Worm (Caenorhabditis elegans): ENCODE data around the gene sra-9.

sra-9 gene

DNA sequence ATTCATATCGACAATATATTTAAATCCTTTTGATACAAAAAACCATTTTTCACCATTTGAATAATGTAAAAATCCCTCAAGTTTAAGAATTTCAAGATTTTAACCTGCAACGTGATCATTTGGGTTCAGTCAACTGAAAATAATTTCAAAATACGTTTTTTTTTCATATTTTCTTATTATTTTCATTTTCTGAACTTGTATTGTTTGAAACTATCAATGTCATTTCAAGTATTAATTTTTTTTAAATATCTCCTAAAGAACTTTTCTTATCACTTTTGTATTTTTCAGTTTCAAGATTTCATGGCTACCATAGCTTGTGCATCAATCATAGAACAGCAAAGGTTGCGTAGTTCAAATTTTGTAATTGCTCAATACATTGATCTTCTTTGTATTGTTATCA, at the start of gene sra-9:
TSS of gene sra-9 (plus strand) at position 301 of the 400 bp plus-strand sequence.
- TF ChIP-seq ces-1 (GFP tag; optimal IDR thresholded peaks at IDR 0.05) = no peak
- no peak for TF ChIP-seq ceh-82 (tag; optimal IDR thresholded peaks at IDR 0.05)
- TF ChIP-seq ztf-11 (tag; optimal IDR thresholded peaks at IDR 0.05) = no peak
- no peak for TF ChIP-seq ceh-63 (GFP tag; optimal IDR thresholded peaks at IDR 0.05)
- no peak for TF ChIP-seq fos-1 (tag; optimal IDR thresholded peaks at IDR 0.05)
- no peak for TF ChIP-seq dsc-1 (tag; optimal IDR thresholded peaks at IDR 0.05)
- TF ChIP-seq nhr-85 (tag) = no peak
- TF ChIP-seq ets-5 (GFP tag; IDR thresholded peaks at IDR 0.05) = no peak
- TF ChIP-seq hlh-17 (GFP tag; optimal IDR thresholded peaks at IDR 0.05; ENCODE audit: borderline replicate concordance) = no peak
- no peak for TF ChIP-seq alr-1 (tag; optimal IDR thresholded peaks at IDR 0.05; ENCODE audit: borderline replicate concordance)
- TF ChIP-seq nhr-77 (tag; optimal IDR thresholded peaks at IDR 0.05) = no peak
- TF ChIP-seq zip-4 (GFP tag; optimal IDR thresholded peaks at IDR 0.05) = no peak
- TF ChIP-seq pag-3 (tag; optimal IDR thresholded peaks at IDR 0.05; ENCODE audit: borderline replicate concordance, insufficient read depth) = no peak
- TF ChIP-seq nhr-19 (GFP tag; conservative IDR thresholded peaks at IDR 0.05) = no peak
- TF ChIP-seq elt-3 (tag; optimal IDR thresholded peaks at IDR 0.05) = no peak
- TF ChIP-seq egl-13 (tag; optimal IDR thresholded peaks at IDR 0.05) = no peak
- no peak for TF ChIP-seq tbx-2 (tag; optimal IDR thresholded peaks at IDR 0.05)
- no peak for TF ChIP-seq irx-1 (tag; optimal IDR thresholded peaks at IDR 0.05)

DNA sequence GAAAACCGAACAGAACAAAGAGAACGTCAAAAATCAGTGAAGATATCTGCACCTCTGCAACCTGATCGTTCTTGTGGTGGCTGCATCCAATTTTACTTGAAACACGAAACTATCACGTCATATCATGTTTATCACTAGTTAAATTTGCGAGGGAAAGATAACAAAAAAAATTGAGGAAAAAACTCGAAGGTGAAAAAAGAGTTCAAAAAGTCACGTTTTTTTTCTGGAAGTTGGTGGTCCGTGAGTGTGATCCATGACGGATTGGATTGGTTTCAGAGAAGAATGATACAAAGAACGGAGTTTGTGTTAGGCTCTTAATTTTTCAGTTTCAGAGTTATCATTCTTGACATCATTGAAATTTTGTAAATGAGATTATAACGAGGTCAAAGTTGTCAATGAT, 49.6 kb upstream of the sra-9 start:
- TF ChIP-seq egl-13 (tag; optimal IDR thresholded peaks at IDR 0.05) (no peak), pqm-1 (tag; optimal IDR thresholded peaks at IDR 0.05) (no peak), efl-1 (optimal IDR thresholded peaks at IDR 0.05) (no peak), efl-1 (GFP tag; optimal IDR thresholded peaks at IDR 0.05 in 1 of 2) (no peak), nhr-12 (tag; optimal IDR thresholded peaks at IDR 0.05) (no peak), lsy-2 (tag; optimal IDR thresholded peaks at IDR 0.05) (no peak), nhr-84 (tag; optimal IDR thresholded peaks at IDR 0.05) (no peak), nhr-76 (tag; optimal IDR thresholded peaks at IDR 0.05) (no peak), mab-9 (GFP tag; IDR thresholded peaks at IDR 0.05) (no peak), F16B12.6 (tag; optimal IDR thresholded peaks at IDR 0.05) (no peak), snpc-4 (tag; optimal IDR thresholded peaks at IDR 0.05) (no peak), lin-13 (GFP tag; optimal IDR thresholded peaks at IDR 0.05) (no peak)

DNA sequence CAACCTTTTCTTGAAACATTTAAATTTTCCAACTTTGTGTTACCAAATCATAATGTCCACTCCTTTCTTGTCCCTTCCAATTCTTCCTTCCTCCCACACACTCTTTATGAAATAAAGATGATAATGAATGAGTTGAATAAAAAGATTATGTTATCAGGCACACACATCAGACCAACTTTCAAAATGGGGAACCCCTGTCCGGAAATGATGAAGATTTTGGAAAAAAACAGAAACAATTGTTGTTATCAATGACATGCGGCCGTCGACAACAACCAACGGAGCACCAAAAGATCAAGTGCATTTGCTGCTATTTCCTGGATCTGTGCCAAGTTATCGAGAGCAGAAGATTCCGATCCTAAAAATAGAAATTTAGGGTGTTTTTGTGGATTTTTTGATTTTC, 48.8 kb upstream of the sra-9 start:
- TF ChIP-seq nhr-47 (tag; optimal IDR thresholded peaks at IDR 0.05) (no peak), efl-1 (optimal IDR thresholded peaks at IDR 0.05) (no peak), efl-1 (GFP tag; optimal IDR thresholded peaks at IDR 0.05 in 1 of 2) (peak in 1 of 2 experiments; percentile 33), fos-1 (tag; optimal IDR thresholded peaks at IDR 0.05) (no peak), jun-1 (tag; optimal IDR thresholded peaks at IDR 0.05) (no peak), unc-86 (tag; optimal IDR thresholded peaks at IDR 0.05) (no peak), lin-35 (GFP tag; optimal IDR thresholded peaks at IDR 0.05) (no peak), unc-30 (tag; optimal IDR thresholded peaks at IDR 0.05) (no peak), elt-2 (tag; optimal IDR thresholded peaks at IDR 0.05) (peak; percentile 41), mab-9 (GFP tag; IDR thresholded peaks at IDR 0.05) (no peak), lin-39 (tag; optimal IDR thresholded peaks at IDR 0.05) (no peak), lin-14 (GFP tag; optimal IDR thresholded peaks at IDR 0.05) (no peak), Y116A8C.19 (tag; optimal IDR thresholded peaks at IDR 0.05; ENCODE audit: borderline replicate concordance) (no peak)

All from whole organism, L1 larva.